Fruit fly (Drosophila melanogaster) whole organism, pupa: Measurements from ENCODE around the gene CG14258.
A peak's percentile ranks its signal among the peaks of the same experiment; 100 is the strongest.

ENCODE experiments used
- CG17806 ChIP-seq: fragments of 200-800 bp; sonication (Bioruptor generic); optimal IDR thresholded peaks from 2 replicates; lab custom pipeline; 2018; ENCODE audit warnings: missing biosample characterization, mild to moderate bottlenecking, missing genetic modification characterization, moderate library complexity
- CG4496 ChIP-seq: fragments of 200-800 bp; sonication (Bioruptor generic); IDR thresholded peaks from 3 replicates; pipeline ENCODE4 v1.3.6; 2022; ENCODE audit warnings: missing biosample characterization, missing genetic modification characterization
- CG8159 ChIP-seq: fragments of 200-800 bp; sonication (Bioruptor generic); optimal IDR thresholded peaks from 3 replicates; lab custom pipeline; 2018; ENCODE audit warnings: missing biosample characterization, mild to moderate bottlenecking, missing genetic modification characterization, moderate library complexity
- CG9948 ChIP-seq: fragments of 200-800 bp; sonication (Bioruptor generic); optimal IDR thresholded peaks from 2 replicates; lab custom pipeline; 2018; ENCODE audit warnings: missing biosample characterization, mild to moderate bottlenecking, missing genetic modification characterization, moderate library complexity
- EcR ChIP-seq: fragments of 200-800 bp; sonication (Bioruptor generic); optimal IDR thresholded peaks from 3 replicates; lab custom pipeline; 2019; ENCODE audit warnings: missing biosample characterization, missing genetic modification characterization, mild to moderate bottlenecking, moderate library complexity, missing genetic modification reagents
- Pif1A ChIP-seq: fragments of 200-800 bp; sonication (Bioruptor generic); optimal IDR thresholded peaks from 3 replicates; lab custom pipeline; 2016; ENCODE audit warnings: missing biosample characterization, missing genetic modification characterization
- Snoo ChIP-seq: fragments of 200-800 bp; sonication (Bioruptor generic); optimal IDR thresholded peaks from 3 replicates; lab custom pipeline; 2017; ENCODE audit warnings: missing biosample characterization, mild to moderate bottlenecking, missing genetic modification characterization, inconsistent platforms
- fd96Ca ChIP-seq: fragments of 200-800 bp; sonication (Bioruptor generic); IDR thresholded peaks from 3 replicates; pipeline ENCODE4 v1.3.6; 2022; ENCODE audit warnings: missing biosample characterization, missing genetic modification characterization

DNA sequence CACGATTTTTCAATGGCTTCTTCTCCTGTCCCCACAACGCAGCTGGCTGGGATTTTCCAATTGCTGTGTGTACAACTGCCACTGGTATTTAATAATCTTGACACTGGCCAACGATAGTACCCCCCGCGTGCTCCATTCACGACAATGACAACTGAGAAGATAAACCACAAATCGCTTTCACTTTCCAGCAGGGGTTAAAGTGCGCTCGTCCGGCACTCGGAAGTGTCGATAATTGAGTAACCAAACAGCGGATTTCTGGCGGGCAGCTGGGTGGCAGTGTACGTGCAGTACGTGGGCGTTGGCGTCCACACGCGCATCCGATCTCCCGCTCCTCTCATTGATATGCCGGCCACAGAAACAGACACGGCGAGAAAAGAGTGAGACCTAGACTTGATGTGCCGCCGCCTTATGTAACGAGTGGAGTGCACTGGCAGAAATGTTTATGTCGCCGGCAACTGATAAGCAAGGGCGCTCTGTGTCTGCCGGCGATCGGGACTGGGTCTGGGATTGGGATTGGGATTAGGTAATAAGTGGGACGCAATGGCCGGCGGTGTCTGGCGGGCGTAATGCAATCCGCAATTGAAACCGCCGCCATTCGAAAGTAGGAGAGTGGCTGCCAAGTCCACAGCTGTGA lies 41.9 kb downstream of the CG14258 start:
- TF ChIP-seq CG8159 (tag; lab: Kevin White, UChicago) (no peak), EcR (no peak), fd96Ca (GFP tag; lab: Robert Waterston, UW) (no peak), CG4496 (0 out of 3 replicates have a peak, but pooled peaks have one; percentile 17), CG9948 (tag; lab: Kevin White, UChicago) (no peak), Pif1A (no peak), Snoo (tag; lab: Kevin White, UChicago) (no peak), CG17806 (no peak)
